Fruit fly (Drosophila melanogaster) whole organism, embryonic: Measurements from ENCODE around the gene Pcmt.
A peak's percentile ranks its signal among the peaks of the same experiment; 100 is the strongest.

Source experiments
- Bdp1 ChIP-seq: fragments of 200-800 bp; sonication (Bioruptor generic); optimal IDR thresholded peaks from 3 replicates; lab custom pipeline; 2016; ENCODE audit warnings: missing biosample characterization, missing genetic modification characterization
- CG12104 ChIP-seq: fragments of 200-800 bp; sonication (Bioruptor generic); optimal IDR thresholded peaks from 3 replicates; lab custom pipeline; 2016; ENCODE audit warnings: missing biosample characterization, missing genetic modification characterization
- CG15269 ChIP-seq: fragments of 200-800 bp; sonication (Bioruptor generic); optimal IDR thresholded peaks from 2 replicates; lab custom pipeline; 2018; ENCODE audit warnings: missing biosample characterization, mild to moderate bottlenecking, missing genetic modification characterization, moderate library complexity
- CG16779 ChIP-seq: fragments of 200-800 bp; sonication (Bioruptor generic); IDR thresholded peaks from 2 replicates; pipeline ENCODE4 v1.3.6; 2022; ENCODE audit warnings: missing biosample characterization, missing genetic modification characterization
- CG16815 ChIP-seq: fragments of 200-800 bp; sonication (Bioruptor generic); optimal IDR thresholded peaks from 3 replicates; lab custom pipeline; 2017; ENCODE audit warnings: missing biosample characterization, mild to moderate bottlenecking, missing genetic modification characterization
- CG2889 ChIP-seq: fragments of 200-800 bp; sonication (Bioruptor generic); IDR thresholded peaks from 3 replicates; pipeline ENCODE4 v1.3.6; 2022; ENCODE audit warnings: missing biosample characterization, missing genetic modification characterization
- CG31224 ChIP-seq: fragments of 200-800 bp; sonication (Bioruptor generic); IDR thresholded peaks from 2 replicates; pipeline ENCODE4 v1.3.6; 2022; ENCODE audit warnings: missing biosample characterization, missing genetic modification characterization
- CG3407 ChIP-seq: fragments of 200-800 bp; sonication (Bioruptor generic); optimal IDR thresholded peaks from 2 replicates; lab custom pipeline; 2018; ENCODE audit warnings: missing biosample characterization, mild to moderate bottlenecking, missing genetic modification characterization
- CG34422 ChIP-seq: fragments of 200-800 bp; sonication (Bioruptor generic); IDR thresholded peaks from 3 replicates; pipeline ENCODE4 v1.3.6; 2022; ENCODE audit warnings: missing biosample characterization, missing genetic modification characterization
- CG6175 ChIP-seq: fragments of 200-800 bp; sonication (Bioruptor generic); IDR thresholded peaks from 3 replicates; pipeline ENCODE4 v1.3.6; 2022; ENCODE audit warnings: missing biosample characterization, missing genetic modification characterization
- CG6791 ChIP-seq: fragments of 200-800 bp; sonication (Bioruptor generic); IDR thresholded peaks from 3 replicates; pipeline ENCODE4 v1.3.6; 2022; ENCODE audit warnings: missing biosample characterization, missing genetic modification characterization; ENCODE audit not compliant: partially characterized antibody
- CG7372 ChIP-seq: fragments of 200-800 bp; sonication (Bioruptor generic); IDR thresholded peaks from 2 replicates; pipeline ENCODE4 v1.3.6; 2022; ENCODE audit warnings: missing biosample characterization, missing genetic modification characterization
- CG7556 ChIP-seq: fragments of 200-800 bp; sonication (Bioruptor generic); optimal IDR thresholded peaks from 2 replicates; lab custom pipeline; 2017; ENCODE audit warnings: missing biosample characterization, mild to moderate bottlenecking, missing genetic modification characterization
- CG8388 ChIP-seq: fragments of 200-800 bp; sonication (Bioruptor generic); optimal IDR thresholded peaks from 2 replicates; lab custom pipeline; 2019; ENCODE audit warnings: missing biosample characterization, mild to moderate bottlenecking, missing genetic modification characterization, moderate library complexity
- CG8944 ChIP-seq: fragments of 200-800 bp; sonication (Bioruptor generic); optimal IDR thresholded peaks from 3 replicates; lab custom pipeline; 2016; ENCODE audit warnings: missing biosample characterization, missing genetic modification characterization
- CG9437 ChIP-seq: fragments of 200-800 bp; sonication (Bioruptor generic); optimal IDR thresholded peaks from 2 replicates; lab custom pipeline; 2018; ENCODE audit warnings: missing biosample characterization, mild to moderate bottlenecking, missing genetic modification characterization
- CTCF ChIP-seq: fragments of 200-800 bp; sonication (Bioruptor generic); optimal IDR thresholded peaks from 2 replicates; lab custom pipeline; 2017; ENCODE audit warnings: missing biosample characterization, mild to moderate bottlenecking, missing genetic modification characterization, moderate library complexity
- D19A ChIP-seq: fragments of 200-800 bp; optimal IDR thresholded peaks from 3 replicates; lab custom pipeline; 2019; ENCODE audit warnings: missing biosample characterization, mild to moderate bottlenecking, missing genetic modification characterization, moderate library complexity
- Deaf1 ChIP-seq: fragments of 200-800 bp; optimal IDR thresholded peaks from 3 replicates; lab custom pipeline; 2019; ENCODE audit warnings: missing biosample characterization, mild to moderate bottlenecking, missing genetic modification characterization, moderate library complexity
- Fer2 ChIP-seq: fragments of 200-800 bp; sonication (Bioruptor generic); optimal IDR thresholded peaks from 2 replicates; lab custom pipeline; 2018; ENCODE audit warnings: missing biosample characterization, mild to moderate bottlenecking, missing genetic modification characterization, moderate library complexity
- Gug ChIP-seq: fragments of 200-800 bp; sonication (Bioruptor generic); IDR thresholded peaks from 4 replicates; pipeline ENCODE4 v1.3.6; 2022; ENCODE audit warnings: missing biosample characterization, missing genetic modification characterization
- Jarid2 ChIP-seq: fragments of 200-800 bp; sonication (Bioruptor generic); optimal IDR thresholded peaks from 3 replicates; lab custom pipeline; 2017; ENCODE audit warnings: mild to moderate bottlenecking, missing biosample characterization, missing genetic modification reagents, missing genetic modification characterization
- Trl ChIP-seq, 3 experiments: fragments of >200 bp in 2 of 3; fragments of 200-800 bp in 1 of 3; sonication (Bioruptor generic) in 1 of 3; optimal IDR thresholded peaks; 2 replicates in 1 of 3; 3 replicates in 2 of 3; lab custom pipeline; 2016 to 2017; ENCODE audit warnings: missing biosample characterization in 1 of 3, missing genetic modification characterization in 1 of 3
- Vsx1 ChIP-seq: fragments of 200-800 bp; sonication (Bioruptor generic); optimal IDR thresholded peaks from 2 replicates; lab custom pipeline; 2017; ENCODE audit warnings: missing biosample characterization, mild to moderate bottlenecking, missing genetic modification characterization, missing genetic modification reagents
- ase ChIP-seq: fragments of 200-800 bp; sonication (Bioruptor generic); IDR thresholded peaks from 3 replicates; pipeline ENCODE4 v1.3.6; 2022; ENCODE audit warnings: missing biosample characterization, missing genetic modification characterization
- bab2 ChIP-seq: fragments of 200-800 bp; sonication (Bioruptor generic); optimal IDR thresholded peaks from 2 replicates; lab custom pipeline; 2016; ENCODE audit warnings: missing biosample characterization, missing genetic modification characterization
- chinmo ChIP-seq: fragments of 200-800 bp; sonication (Bioruptor generic); IDR thresholded peaks from 4 replicates; pipeline ENCODE4 v1.3.6; 2022; ENCODE audit warnings: missing biosample characterization, missing genetic modification characterization; ENCODE audit not compliant: partially characterized antibody
- chm ChIP-seq: fragments of 200-800 bp; sonication (Bioruptor generic); IDR thresholded peaks from 2 replicates; pipeline ENCODE4 v1.3.6; 2022; ENCODE audit warnings: missing biosample characterization, missing genetic modification characterization
- corto ChIP-seq: fragments of 200-800 bp; sonication (Bioruptor generic); optimal IDR thresholded peaks from 2 replicates; lab custom pipeline; 2016; ENCODE audit warnings: missing biosample characterization, mild to moderate bottlenecking, missing genetic modification characterization, moderate library complexity
- crp ChIP-seq, 2 experiments: fragments of 200-800 bp; sonication (Bioruptor generic); optimal IDR thresholded peaks; 2 replicates in 1 of 2; 3 replicates in 1 of 2; lab custom pipeline; 2017; ENCODE audit warnings: missing biosample characterization in 2 of 2, missing genetic modification characterization in 2 of 2, mild to moderate bottlenecking in 1 of 2, moderate library complexity in 1 of 2
- dan ChIP-seq: fragments of 200-800 bp; sonication (Bioruptor generic); IDR thresholded peaks from 2 replicates; pipeline ENCODE4 v1.3.6; 2022; ENCODE audit warnings: missing biosample characterization, missing genetic modification characterization
- dm ChIP-seq: fragments of 200-800 bp; sonication (Bioruptor generic); optimal IDR thresholded peaks from 3 replicates; lab custom pipeline; 2016; ENCODE audit warnings: missing biosample characterization, missing genetic modification characterization
- ems ChIP-seq: fragments of 200-800 bp; sonication (Bioruptor generic); optimal IDR thresholded peaks from 3 replicates; lab custom pipeline; 2016; ENCODE audit warnings: missing biosample characterization, missing genetic modification characterization
- eve ChIP-seq, 2 experiments: fragments of >200 bp; optimal IDR thresholded peaks; 2 replicates each; lab custom pipeline; 2017; ENCODE audit warnings: missing biosample characterization in 2 of 2, missing genetic modification characterization in 2 of 2
- exex ChIP-seq: fragments of 200-800 bp; sonication (Bioruptor generic); optimal IDR thresholded peaks from 4 replicates; lab custom pipeline; 2018; ENCODE audit warnings: missing biosample characterization, mild to moderate bottlenecking, missing genetic modification characterization, moderate library complexity
- hkb ChIP-seq, 2 experiments: fragments of 200-800 bp in 1 of 2; fragments of >200 bp in 1 of 2; sonication (Bioruptor generic) in 1 of 2; IDR thresholded peaks in 1 of 2; optimal IDR thresholded peaks in 1 of 2; 2 replicates each; pipeline versions ENCODE4 v1.3.6 to Lab custom; 2017 to 2022; ENCODE audit warnings: missing biosample characterization in 1 of 2, missing genetic modification characterization in 1 of 2
- knrl ChIP-seq: fragments of 200-800 bp; sonication (Bioruptor generic); IDR thresholded peaks from 3 replicates; pipeline ENCODE4 v1.3.6; 2022; ENCODE audit warnings: missing biosample characterization, missing genetic modification characterization; ENCODE audit not compliant: partially characterized antibody
- mam ChIP-seq: fragments of 200-800 bp; sonication (Bioruptor generic); optimal IDR thresholded peaks from 3 replicates; lab custom pipeline; 2016; ENCODE audit warnings: missing biosample characterization, missing genetic modification characterization
- nerfin-1 ChIP-seq: fragments of 200-800 bp; sonication (Bioruptor generic); optimal IDR thresholded peaks from 3 replicates; lab custom pipeline; 2019; ENCODE audit warnings: missing biosample characterization, mild to moderate bottlenecking, missing genetic modification characterization, moderate library complexity
- peb ChIP-seq: fragments of 200-800 bp; sonication (Bioruptor generic); IDR thresholded peaks from 2 replicates; pipeline ENCODE4 v1.3.6; 2022; ENCODE audit warnings: missing biosample characterization, missing genetic modification characterization
- ranshi ChIP-seq: fragments of 200-800 bp; sonication (Bioruptor generic); IDR thresholded peaks from 2 replicates; pipeline ENCODE4 v1.3.6; 2022; ENCODE audit warnings: missing biosample characterization, missing genetic modification characterization
- sens ChIP-seq: fragments of 200-800 bp; sonication (Bioruptor generic); peaks from one replicate; lab custom pipeline; 2016; ENCODE audit warnings: missing biosample characterization, missing genetic modification characterization
- sna ChIP-seq: fragments of 200-800 bp; sonication (Bioruptor generic); IDR thresholded peaks from 2 replicates; pipeline ENCODE4 v1.3.6; 2022; ENCODE audit warnings: missing biosample characterization, missing genetic modification characterization; ENCODE audit not compliant: partially characterized antibody
- vfl ChIP-seq: fragments of 200-800 bp; sonication (Bioruptor generic); optimal IDR thresholded peaks from 2 replicates; lab custom pipeline; 2016; ENCODE audit warnings: missing biosample characterization, missing genetic modification characterization

Pcmt gene

DNA sequence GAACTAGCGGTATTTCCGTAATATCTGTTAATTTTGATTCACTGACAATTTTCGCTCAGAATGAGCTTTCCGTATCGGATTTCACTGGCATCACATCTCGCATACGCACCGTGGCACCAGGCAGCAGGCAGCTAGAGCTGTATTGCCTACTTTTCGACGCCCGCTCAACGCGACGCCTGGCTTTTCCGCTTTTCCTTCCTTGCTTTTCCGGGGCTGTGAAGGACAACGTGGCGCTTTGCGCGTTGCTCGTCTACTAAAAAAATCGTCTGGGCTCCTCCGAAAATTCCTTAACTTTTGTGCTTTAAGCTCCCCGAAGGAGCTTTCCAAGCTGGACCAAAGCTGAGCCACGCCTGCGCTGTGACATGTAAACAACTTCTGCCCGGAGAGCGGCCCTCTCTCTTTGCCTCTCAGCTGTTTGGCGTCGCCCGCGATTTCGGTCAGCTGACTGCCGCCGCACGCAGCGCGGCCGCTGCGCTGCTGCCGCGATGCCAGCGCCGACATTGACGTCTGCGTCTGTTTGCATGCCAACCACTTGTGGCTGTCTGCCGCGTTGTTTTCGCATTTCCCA, 31.0 kb downstream of the Pcmt start, which contains the start of the genes CG43845 and Nmdar1 (continued):
- TF ChIP-seq eve (GFP tag; optimal IDR thresholded peaks at IDR 0.05; lab: Kevin White, UChicago), result no peak
- peak; percentile 27 for TF ChIP-seq CTCF (GFP tag; lab: Kevin White, UChicago)
- TF ChIP-seq Vsx1, result no peak
- no peak for TF ChIP-seq CG6791
- no peak for TF ChIP-seq hkb (optimal IDR thresholded peaks at IDR 0.05; lab: Kevin White, UChicago)
- no peak for TF ChIP-seq hkb (GFP tag; IDR thresholded peaks at IDR 0.05; lab: Robert Waterston, UW)
- peak; percentile 57 to 61 for TF ChIP-seq Trl (optimal IDR thresholded peaks at IDR 0.05; lab: Kevin White, UChicago)
- TF ChIP-seq Trl (GFP tag; optimal IDR thresholded peaks at IDR 0.05; lab: Kevin White, UChicago), result peak; percentile 17
- TF ChIP-seq CG7556 (GFP tag; lab: Kevin White, UChicago), result no peak
- no peak for TF ChIP-seq CG8388 (GFP tag; lab: Kevin White, UChicago)
- TF ChIP-seq mam (GFP tag; lab: Kevin White, UChicago), result no peak
- peak; percentile 47; the same call in 1 of the 3 replicates for TF ChIP-seq CG34422 (GFP tag; lab: Robert Waterston, UW)
- TF ChIP-seq CG6175, result no peak
- TF ChIP-seq Jarid2 (GFP tag; lab: Kevin White, UChicago), result peak; percentile 0
- TF ChIP-seq chinmo (GFP tag; lab: Robert Waterston, UW), result peak; percentile 90; the same call in 2 of the 4 replicates
- peak; percentile 2 for TF ChIP-seq ems (GFP tag; lab: Kevin White, UChicago)
- no peak for TF ChIP-seq dan
- no peak for TF ChIP-seq dm (GFP tag; lab: Kevin White, UChicago)
- TF ChIP-seq Gug, result no peak
- no peak for TF ChIP-seq ranshi
- TF ChIP-seq exex, result no peak
- TF ChIP-seq CG12104 (GFP tag; lab: Kevin White, UChicago), result no peak
- TF ChIP-seq vfl, result no peak
- TF ChIP-seq CG3407 (GFP tag; lab: Kevin White, UChicago), result no peak
- TF ChIP-seq knrl, result no peak
- TF ChIP-seq nerfin-1 (tag; lab: Kevin White, UChicago), result no peak
- TF ChIP-seq ase, result no peak
- no peak for TF ChIP-seq Bdp1 (GFP tag; lab: Kevin White, UChicago)
- peak; percentile 62; the same call in 1 of the 2 replicates for TF ChIP-seq sna (GFP tag; lab: Robert Waterston, UW)
- no peak for TF ChIP-seq CG16815 (GFP tag; lab: Kevin White, UChicago)
- no peak for TF ChIP-seq CG9437 (GFP tag; lab: Kevin White, UChicago)
- TF ChIP-seq CG31224 (GFP tag; lab: Robert Waterston, UW), result no peak
- peak in 1 of 2 experiments; percentile 80 for TF ChIP-seq crp (GFP tag; optimal IDR thresholded peaks at IDR 0.05; lab: Kevin White, UChicago)
- peak; percentile 11 for TF ChIP-seq Deaf1 (tag; lab: Kevin White, UChicago)
- 0 out of 2 replicates have a peak, but pooled peaks have one; percentile 33 for TF ChIP-seq CG16779 (GFP tag; lab: Robert Waterston, UW)
- peak; percentile 68; the same call in 1 of the 2 replicates for TF ChIP-seq CG7372
- TF ChIP-seq chm, result peak; percentile 39; the same call in 1 of the 2 replicates

DNA sequence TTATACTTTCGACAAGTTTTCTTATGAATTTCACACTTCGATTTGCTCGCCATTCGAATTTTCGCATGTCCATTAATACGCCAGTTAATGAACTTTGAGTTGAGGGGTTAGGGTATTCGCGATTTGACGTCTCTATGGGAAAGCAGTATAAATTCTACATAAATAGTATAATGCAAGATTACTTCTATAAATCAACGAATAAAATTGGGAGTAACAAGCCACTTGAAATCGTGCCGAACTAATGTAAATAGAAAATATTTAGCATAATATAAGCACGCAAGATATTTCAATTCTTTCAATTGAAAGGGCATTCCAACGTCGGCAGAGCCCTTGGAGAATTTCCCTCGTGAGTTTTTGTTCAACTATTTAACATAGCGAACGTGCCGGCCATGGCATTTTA, 33.5 kb downstream of the Pcmt start:
- peak; percentile 77 for TF ChIP-seq D19A (tag; lab: Kevin White, UChicago)
- no peak for TF ChIP-seq CG2889 (GFP tag; lab: Robert Waterston, UW)
- TF ChIP-seq bab2, result no peak
- peak; percentile 61 for TF ChIP-seq sens (GFP tag; lab: Kevin White, UChicago)
- no peak for TF ChIP-seq CG8944
- TF ChIP-seq corto (GFP tag; lab: Kevin White, UChicago), result no peak
- no peak for TF ChIP-seq Fer2 (tag; lab: Kevin White, UChicago)
- TF ChIP-seq peb, result no peak
- no peak for TF ChIP-seq eve (GFP tag; optimal IDR thresholded peaks at IDR 0.05; lab: Kevin White, UChicago)
- no peak for TF ChIP-seq CG15269 (tag; lab: Kevin White, UChicago)
